Fruit fly (Drosophila melanogaster) whole organism, embryonic: ENCODE measurements around the gene CG7530.

ENCODE experiments used
- Adf1 ChIP-seq: fragments of 200-800 bp; sonication (Bioruptor generic); IDR thresholded peaks from 2 replicates; pipeline ENCODE4 v1.3.6; 2022; ENCODE audit warnings: missing biosample characterization, missing genetic modification characterization
- Aef1 ChIP-seq: fragments of 200-800 bp; sonication (Bioruptor generic); IDR thresholded peaks from 3 replicates; pipeline ENCODE4 v1.3.6; 2022; ENCODE audit warnings: missing biosample characterization, missing genetic modification characterization
- Asciz ChIP-seq: fragments of 200-800 bp; sonication (Bioruptor generic); optimal IDR thresholded peaks from 2 replicates; lab custom pipeline; 2017; ENCODE audit warnings: missing biosample characterization, mild to moderate bottlenecking, missing genetic modification characterization, missing genetic modification reagents
- Awh ChIP-seq: fragments of 200-800 bp; sonication (Bioruptor generic); IDR thresholded peaks from 2 replicates; pipeline ENCODE4, ENCODE4 v1.3.6; 2022; ENCODE audit warnings: missing biosample characterization, missing genetic modification characterization
- BtbVII ChIP-seq: fragments of 200-800 bp; sonication (Bioruptor generic); optimal IDR thresholded peaks from 3 replicates; lab custom pipeline; 2017; ENCODE audit warnings: missing biosample characterization, mild to moderate bottlenecking, missing genetic modification characterization
- CG10565 ChIP-seq: fragments of 200-800 bp; sonication (Bioruptor generic); optimal IDR thresholded peaks from 3 replicates; lab custom pipeline; 2016; ENCODE audit warnings: missing biosample characterization, mild to moderate bottlenecking, missing genetic modification characterization
- CG11504 ChIP-seq: fragments of 200-800 bp; sonication (Bioruptor generic); optimal IDR thresholded peaks from 3 replicates; lab custom pipeline; 2019; ENCODE audit warnings: missing biosample characterization, mild to moderate bottlenecking, missing genetic modification characterization, moderate library complexity
- CG11560 ChIP-seq: fragments of 200-800 bp; sonication (Bioruptor generic); IDR thresholded peaks from 3 replicates; pipeline ENCODE4 v1.3.6; 2022; ENCODE audit warnings: missing biosample characterization, missing genetic modification characterization
- CG11696 ChIP-seq: fragments of 200-800 bp; sonication (Bioruptor generic); IDR thresholded peaks from 2 replicates; pipeline ENCODE4 v1.3.6; 2022; ENCODE audit warnings: missing biosample characterization, missing genetic modification characterization
- CG12769 ChIP-seq: fragments of 200-800 bp; sonication (Bioruptor generic); optimal IDR thresholded peaks from 2 replicates; lab custom pipeline; 2019; ENCODE audit warnings: missing biosample characterization, mild to moderate bottlenecking, missing genetic modification characterization, moderate library complexity
- CG17802 ChIP-seq: fragments of 200-800 bp; sonication (Bioruptor generic); optimal IDR thresholded peaks from 2 replicates; lab custom pipeline; 2018; ENCODE audit warnings: missing biosample characterization, mild to moderate bottlenecking, missing genetic modification characterization, moderate library complexity
- CG2116 ChIP-seq: fragments of 200-800 bp; sonication (Bioruptor generic); optimal IDR thresholded peaks from 3 replicates; lab custom pipeline; 2018; ENCODE audit warnings: missing biosample characterization, mild to moderate bottlenecking, missing genetic modification characterization
- CG2120 ChIP-seq: fragments of 200-800 bp; sonication (Bioruptor generic); optimal IDR thresholded peaks from 3 replicates; lab custom pipeline; 2016; ENCODE audit warnings: missing biosample characterization, missing genetic modification characterization
- CG2889 ChIP-seq: fragments of 200-800 bp; sonication (Bioruptor generic); IDR thresholded peaks from 3 replicates; pipeline ENCODE4 v1.3.6; 2022; ENCODE audit warnings: missing biosample characterization, missing genetic modification characterization
- CG3163 ChIP-seq: fragments of 200-800 bp; sonication (Bioruptor generic); optimal IDR thresholded peaks from 3 replicates; lab custom pipeline; 2016; ENCODE audit warnings: missing biosample characterization, missing genetic modification characterization
- CG34376 ChIP-seq: fragments of 200-800 bp; sonication (Bioruptor generic); optimal IDR thresholded peaks from 2 replicates; lab custom pipeline; 2018; ENCODE audit warnings: missing biosample characterization, mild to moderate bottlenecking, missing genetic modification characterization
- CG8388 ChIP-seq: fragments of 200-800 bp; sonication (Bioruptor generic); optimal IDR thresholded peaks from 2 replicates; lab custom pipeline; 2019; ENCODE audit warnings: missing biosample characterization, mild to moderate bottlenecking, missing genetic modification characterization, moderate library complexity
- CrebB ChIP-seq: fragments of 200-800 bp; sonication (Bioruptor generic); optimal IDR thresholded peaks from 3 replicates; lab custom pipeline; 2018; ENCODE audit warnings: missing biosample characterization, mild to moderate bottlenecking, missing genetic modification characterization
- Dip3 ChIP-seq: fragments of 200-800 bp; sonication (Bioruptor generic); optimal IDR thresholded peaks from 3 replicates; lab custom pipeline; 2016; ENCODE audit warnings: missing biosample characterization, missing genetic modification characterization
- E2f2 ChIP-seq: fragments of 200-800 bp; sonication (Bioruptor generic); IDR thresholded peaks from 2 replicates; pipeline ENCODE4 v1.3.6; 2022; ENCODE audit warnings: missing biosample characterization, missing genetic modification characterization
- HLHmδ ChIP-seq: fragments of 200-800 bp; sonication (Bioruptor generic); optimal IDR thresholded peaks from 2 replicates; lab custom pipeline; 2018; ENCODE audit warnings: missing biosample characterization, mild to moderate bottlenecking, missing genetic modification characterization, moderate library complexity
- HmgZ ChIP-seq: fragments of 200-800 bp; sonication (Bioruptor generic); optimal IDR thresholded peaks from 2 replicates; lab custom pipeline; 2018; ENCODE audit warnings: missing biosample characterization, mild to moderate bottlenecking, missing genetic modification characterization
- Med ChIP-seq: fragments of 200-800 bp; sonication (Bioruptor generic); peaks from one replicate; lab custom pipeline; 2016; ENCODE audit warnings: missing biosample characterization, missing genetic modification characterization, mild to moderate bottlenecking, inconsistent platforms, moderate library complexity
- Xbp1 ChIP-seq: fragments of 200-800 bp; sonication (Bioruptor generic); optimal IDR thresholded peaks from 3 replicates; lab custom pipeline; 2016; ENCODE audit warnings: missing biosample characterization, mild to moderate bottlenecking, missing genetic modification characterization
- YL-1 ChIP-seq: fragments of 200-800 bp; sonication (Bioruptor generic); optimal IDR thresholded peaks from 3 replicates; lab custom pipeline; 2017; ENCODE audit warnings: missing biosample characterization, mild to moderate bottlenecking, missing genetic modification characterization
- ase ChIP-seq: fragments of 200-800 bp; sonication (Bioruptor generic); IDR thresholded peaks from 3 replicates; pipeline ENCODE4 v1.3.6; 2022; ENCODE audit warnings: missing biosample characterization, missing genetic modification characterization
- ato ChIP-seq: fragments of 200-800 bp; sonication (Bioruptor generic); IDR thresholded peaks from 2 replicates; pipeline ENCODE4 v1.3.6; 2022; ENCODE audit warnings: missing biosample characterization, missing genetic modification characterization; ENCODE audit not compliant: partially characterized antibody
- bcd ChIP-seq: fragments of 200-800 bp; sonication (Bioruptor generic); optimal IDR thresholded peaks from 2 replicates; lab custom pipeline; 2017; ENCODE audit warnings: missing biosample characterization, mild to moderate bottlenecking, missing genetic modification characterization
- cas ChIP-seq: fragments of 200-800 bp; sonication (Bioruptor generic); IDR thresholded peaks from 2 replicates; pipeline ENCODE4 v1.3.6; 2022; ENCODE audit warnings: missing biosample characterization, missing genetic modification characterization
- chn ChIP-seq: fragments of 200-800 bp; sonication (Bioruptor generic); optimal IDR thresholded peaks from 2 replicates; lab custom pipeline; 2016; ENCODE audit warnings: missing biosample characterization, missing genetic modification characterization
- cwo ChIP-seq: fragments of 200-800 bp; sonication (Bioruptor generic); optimal IDR thresholded peaks from 3 replicates; lab custom pipeline; 2017; ENCODE audit warnings: missing biosample characterization, missing genetic modification characterization, mild to moderate bottlenecking, moderate library complexity, missing genetic modification reagents
- dan ChIP-seq: fragments of 200-800 bp; sonication (Bioruptor generic); IDR thresholded peaks from 2 replicates; pipeline ENCODE4 v1.3.6; 2022; ENCODE audit warnings: missing biosample characterization, missing genetic modification characterization
- eve ChIP-seq, 2 experiments: fragments of >200 bp; optimal IDR thresholded peaks; 2 replicates each; lab custom pipeline; 2017; ENCODE audit warnings: missing biosample characterization in 2 of 2, missing genetic modification characterization in 2 of 2
- fu2 ChIP-seq: fragments of 200-800 bp; sonication (Bioruptor generic); optimal IDR thresholded peaks from 2 replicates; lab custom pipeline; 2016; ENCODE audit warnings: missing biosample characterization, missing genetic modification characterization
- gcm ChIP-seq: fragments of 200-800 bp; sonication (Bioruptor generic); optimal IDR thresholded peaks from 2 replicates; lab custom pipeline; 2019; ENCODE audit warnings: missing biosample characterization, mild to moderate bottlenecking, missing genetic modification characterization, moderate library complexity
- gem ChIP-seq: fragments of 200-800 bp; sonication (Bioruptor generic); optimal IDR thresholded peaks from 2 replicates; lab custom pipeline; 2019; ENCODE audit warnings: missing biosample characterization, mild to moderate bottlenecking, missing genetic modification characterization, moderate library complexity
- her ChIP-seq: fragments of 200-800 bp; sonication (Bioruptor generic); optimal IDR thresholded peaks from 2 replicates; lab custom pipeline; 2016; ENCODE audit warnings: missing biosample characterization, missing genetic modification characterization
- onecut ChIP-seq: fragments of 200-800 bp; sonication (Bioruptor generic); IDR thresholded peaks from 2 replicates; pipeline ENCODE4 v1.3.6; 2022; ENCODE audit warnings: missing biosample characterization, missing genetic modification characterization
- peb ChIP-seq: fragments of 200-800 bp; sonication (Bioruptor generic); IDR thresholded peaks from 2 replicates; pipeline ENCODE4 v1.3.6; 2022; ENCODE audit warnings: missing biosample characterization, missing genetic modification characterization
- pfk ChIP-seq: fragments of 200-800 bp; sonication (Bioruptor generic); optimal IDR thresholded peaks from 2 replicates; lab custom pipeline; 2018; ENCODE audit warnings: missing biosample characterization, mild to moderate bottlenecking, missing genetic modification characterization, moderate library complexity
- salm ChIP-seq: fragments of 200-800 bp; sonication (Bioruptor generic); optimal IDR thresholded peaks from 2 replicates; lab custom pipeline; 2018; ENCODE audit warnings: missing biosample characterization, mild to moderate bottlenecking, missing genetic modification characterization
- sd ChIP-seq: fragments of 200-800 bp; sonication (Bioruptor generic); optimal IDR thresholded peaks from 3 replicates; lab custom pipeline; 2018; ENCODE audit warnings: missing biosample characterization, mild to moderate bottlenecking, missing genetic modification characterization, moderate library complexity
- shn ChIP-seq: fragments of 200-800 bp; sonication (Bioruptor generic); optimal IDR thresholded peaks from 3 replicates; lab custom pipeline; 2016; ENCODE audit warnings: missing biosample characterization, missing genetic modification characterization
- slp2 ChIP-seq: fragments of 200-800 bp; sonication (Bioruptor generic); optimal IDR thresholded peaks from 2 replicates; lab custom pipeline; 2016; ENCODE audit warnings: missing biosample characterization, missing genetic modification characterization
- tll ChIP-seq, 2 experiments: fragments of 200-800 bp in 1 of 2; fragments of >200 bp in 1 of 2; sonication (Bioruptor generic) in 1 of 2; optimal IDR thresholded peaks; 2 replicates each; lab custom pipeline; 2017 to 2019; ENCODE audit warnings: missing biosample characterization in 2 of 2, missing genetic modification characterization in 2 of 2, mild to moderate bottlenecking in 1 of 2, moderate library complexity in 1 of 2
- toy ChIP-seq: fragments of 200-800 bp; sonication (Bioruptor generic); IDR thresholded peaks from 2 replicates; pipeline ENCODE4 v1.3.6; 2022; ENCODE audit warnings: missing biosample characterization, missing genetic modification characterization
- z ChIP-seq: fragments of 200-800 bp; sonication (Bioruptor generic); IDR thresholded peaks from 3 replicates; pipeline ENCODE4 v1.3.6; 2022; ENCODE audit warnings: missing biosample characterization, missing genetic modification characterization

CG7530 gene

dm6 chr3R:14729686-14730493 is 1.4 kb downstream of the CG7530 start (continued):
- TF ChIP-seq Aef1 (GFP tag; lab: Robert Waterston, UW) (no peak), peb (GFP tag; lab: Robert Waterston, UW) (no peak), CG11696 (GFP tag; lab: Robert Waterston, UW) (no peak), gcm (GFP tag; lab: Kevin White, UChicago) (no peak), z (GFP tag; lab: Robert Waterston, UW) (no peak), CG11504 (tag; lab: Kevin White, UChicago) (peak; percentile 13), CG2120 (GFP tag; lab: Kevin White, UChicago) (no peak), CG12769 (tag; lab: Kevin White, UChicago) (peak; percentile 35), Med (GFP tag; lab: Kevin White, UChicago) (peak; percentile 34), sd (tag; lab: Kevin White, UChicago) (peak; percentile 78), fu2 (GFP tag; lab: Kevin White, UChicago) (no peak), shn (GFP tag; lab: Kevin White, UChicago) (no peak), bcd (no peak), HLHmδ (GFP tag; lab: Kevin White, UChicago) (no peak), Asciz (GFP tag; lab: Kevin White, UChicago) (no peak), ase (GFP tag; lab: Robert Waterston, UW) (no peak), eve (GFP tag; optimal IDR thresholded peaks at IDR 0.05; lab: Kevin White, UChicago) (peak in 1 of 2 experiments; percentile 39), CG10565 (GFP tag; lab: Kevin White, UChicago) (no peak), cwo (GFP tag; lab: Kevin White, UChicago) (peak; percentile 63), CG34376 (GFP tag; lab: Kevin White, UChicago) (peak; percentile 5), CG17802 (no peak), cas (no peak), Awh (GFP tag; lab: Robert Waterston, UW) (no peak), Dip3 (GFP tag; lab: Kevin White, UChicago) (no peak), CG11560 (tag; lab: Robert Waterston, UW) (no peak), tll (GFP tag; optimal IDR thresholded peaks at IDR 0.05; lab: Kevin White, UChicago) (no peak)

DNA sequence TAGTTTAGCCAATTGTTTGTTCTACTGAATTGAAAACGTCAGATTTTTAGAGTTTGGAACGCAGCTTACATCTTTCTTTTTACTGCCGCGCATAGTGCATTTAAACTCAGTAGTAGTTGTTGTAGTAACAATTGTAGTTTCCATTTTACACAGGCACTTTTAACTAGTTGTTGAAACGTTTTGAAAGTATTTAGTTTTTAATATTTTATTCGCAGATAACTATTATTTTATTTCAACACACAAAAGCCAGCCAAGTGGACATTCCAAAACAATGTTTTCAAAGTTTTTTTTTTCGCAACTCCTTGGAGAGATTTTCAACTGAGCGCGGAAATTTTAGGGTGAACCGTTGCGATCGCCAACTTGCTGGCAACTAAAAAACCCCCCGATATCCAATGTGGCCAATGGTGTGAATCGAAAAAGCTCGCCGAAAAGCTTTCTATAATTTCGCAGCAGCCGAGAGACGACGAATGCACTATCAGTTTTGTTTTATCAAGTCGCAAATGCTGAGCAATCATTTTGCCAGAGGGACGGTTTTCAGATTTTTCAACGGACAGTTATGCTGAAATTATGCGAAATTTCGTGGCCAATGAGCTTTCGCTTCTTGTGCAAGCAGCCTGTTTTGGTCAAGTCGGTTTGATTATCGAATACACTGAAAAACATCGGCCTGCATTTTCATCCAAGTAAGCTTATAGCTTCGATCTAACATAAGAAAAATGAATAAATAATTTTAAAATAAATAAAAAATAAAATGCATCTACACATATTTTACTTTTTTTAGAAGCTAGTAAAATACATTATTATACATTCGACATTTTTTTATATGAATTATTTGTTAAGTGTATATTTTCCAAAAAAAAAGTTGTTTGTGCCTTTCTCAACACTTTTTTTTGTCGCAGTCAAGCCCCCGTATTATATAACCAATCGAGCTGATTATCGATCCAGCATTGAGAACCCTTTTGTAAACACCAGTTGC is 2.3 kb downstream of the CG7530 start:
- peak; percentile 25; the same call in 1 of the 2 replicates for TF ChIP-seq onecut (GFP tag; lab: Robert Waterston, UW)
- no peak for TF ChIP-seq YL-1
- TF ChIP-seq chn (GFP tag; lab: Kevin White, UChicago), result no peak
- TF ChIP-seq Med (GFP tag; lab: Kevin White, UChicago), result peak; percentile 63
- no peak for TF ChIP-seq CG2116 (GFP tag; lab: Kevin White, UChicago)
- TF ChIP-seq her, result no peak
- no peak for TF ChIP-seq ato (GFP tag; lab: Robert Waterston, UW)
- TF ChIP-seq gem (tag; lab: Kevin White, UChicago), result peak; percentile 72
- TF ChIP-seq dan (GFP tag; lab: Robert Waterston, UW), result no peak
- TF ChIP-seq HmgZ (tag; lab: Kevin White, UChicago), result no peak
- TF ChIP-seq Xbp1 (GFP tag; lab: Kevin White, UChicago), result peak; percentile 39
- TF ChIP-seq CrebB (tag; lab: Kevin White, UChicago), result no peak
- no peak for TF ChIP-seq toy
- TF ChIP-seq slp2 (GFP tag; lab: Kevin White, UChicago), result no peak
- TF ChIP-seq pfk (GFP tag; lab: Kevin White, UChicago), result no peak
- TF ChIP-seq BtbVII (GFP tag; lab: Kevin White, UChicago), result peak; percentile 41
- TF ChIP-seq Adf1 (GFP tag; lab: Robert Waterston, UW), result no peak
- TF ChIP-seq salm (tag; lab: Kevin White, UChicago), result peak; percentile 7
- TF ChIP-seq CG2889 (GFP tag; lab: Robert Waterston, UW), result no peak
- TF ChIP-seq CG8388, result peak; percentile 7
- TF ChIP-seq E2f2 (GFP tag; lab: Robert Waterston, UW), result peak; percentile 47
- TF ChIP-seq CG3163 (GFP tag; lab: Kevin White, UChicago), result peak; percentile 16
